Fruit fly (Drosophila melanogaster) whole organism, embryonic: ENCODE measurements around the gene Dph5.

Experiments
- Ada2b ChIP-seq: fragments of 200-800 bp; sonication (Bioruptor generic); IDR thresholded peaks from 2 replicates; pipeline ENCODE4 v1.3.6; 2022; ENCODE audit warnings: missing biosample characterization, missing genetic modification characterization
- Atf-2 ChIP-seq: fragments of 200-800 bp; sonication (Bioruptor generic); optimal IDR thresholded peaks from 2 replicates; lab custom pipeline; 2016; ENCODE audit warnings: missing biosample characterization, missing genetic modification characterization
- CG10274 ChIP-seq: fragments of 200-800 bp; sonication (Bioruptor generic); optimal IDR thresholded peaks from 3 replicates; lab custom pipeline; 2017; ENCODE audit warnings: missing biosample characterization, mild to moderate bottlenecking, missing genetic modification characterization
- CG10979 ChIP-seq: fragments of 200-800 bp; sonication (Bioruptor generic); optimal IDR thresholded peaks from 2 replicates; lab custom pipeline; 2018; ENCODE audit warnings: missing biosample characterization, mild to moderate bottlenecking, missing genetic modification characterization, moderate library complexity
- CG11247 ChIP-seq: fragments of 200-800 bp; sonication (Bioruptor generic); IDR thresholded peaks from 2 replicates; pipeline ENCODE4 v1.3.6; 2022; ENCODE audit warnings: missing biosample characterization, missing genetic modification characterization
- CG12236 ChIP-seq: fragments of 200-800 bp; sonication (Bioruptor generic); optimal IDR thresholded peaks from 2 replicates; lab custom pipeline; 2016; ENCODE audit warnings: missing biosample characterization, missing genetic modification characterization
- CG12659 ChIP-seq: fragments of 200-800 bp; sonication (Bioruptor generic); optimal IDR thresholded peaks from 3 replicates; lab custom pipeline; 2017; ENCODE audit warnings: mild to moderate bottlenecking, missing biosample characterization, missing genetic modification reagents, missing genetic modification characterization
- CG13424 ChIP-seq: fragments of 200-800 bp; sonication (Bioruptor generic); optimal IDR thresholded peaks from 2 replicates; lab custom pipeline; 2019; ENCODE audit warnings: missing biosample characterization, mild to moderate bottlenecking, missing genetic modification characterization, moderate library complexity
- CG1792 ChIP-seq: fragments of 200-800 bp; sonication (Bioruptor generic); optimal IDR thresholded peaks from 2 replicates; lab custom pipeline; 2016; ENCODE audit warnings: missing biosample characterization, missing genetic modification characterization
- CG18262 ChIP-seq: fragments of 200-800 bp; optimal IDR thresholded peaks from 3 replicates; lab custom pipeline; 2019; ENCODE audit warnings: missing biosample characterization, mild to moderate bottlenecking, missing genetic modification characterization, moderate library complexity
- CG2678 ChIP-seq: fragments of 200-800 bp; sonication (Bioruptor generic); optimal IDR thresholded peaks from 3 replicates; lab custom pipeline; 2019; ENCODE audit warnings: missing biosample characterization, mild to moderate bottlenecking, missing genetic modification characterization, moderate library complexity
- CG30020 ChIP-seq: fragments of 200-800 bp; optimal IDR thresholded peaks from 2 replicates; lab custom pipeline; 2019; ENCODE audit warnings: missing biosample characterization, mild to moderate bottlenecking, missing genetic modification characterization, moderate library complexity
- CG32772 ChIP-seq: fragments of 200-800 bp; sonication (Bioruptor generic); IDR thresholded peaks from 2 replicates; pipeline ENCODE4 v1.3.6; 2022; ENCODE audit warnings: missing biosample characterization, missing genetic modification characterization
- CG4707 ChIP-seq: fragments of 200-800 bp; sonication (Bioruptor generic); optimal IDR thresholded peaks from 2 replicates; lab custom pipeline; 2018; ENCODE audit warnings: missing biosample characterization, mild to moderate bottlenecking, missing genetic modification characterization, moderate library complexity
- CG6683 ChIP-seq: fragments of 200-800 bp; sonication (Bioruptor generic); optimal IDR thresholded peaks from 2 replicates; lab custom pipeline; 2017; ENCODE audit warnings: missing biosample characterization, mild to moderate bottlenecking, missing genetic modification characterization, missing genetic modification reagents
- CG8478 ChIP-seq: fragments of >200 bp; optimal IDR thresholded peaks from 2 replicates; lab custom pipeline; 2018
- CG9932 ChIP-seq: fragments of 200-800 bp; sonication (Bioruptor generic); IDR thresholded peaks from 2 replicates; pipeline ENCODE4 v1.3.6; 2022; ENCODE audit warnings: missing biosample characterization, missing genetic modification characterization
- D19A ChIP-seq: fragments of 200-800 bp; optimal IDR thresholded peaks from 3 replicates; lab custom pipeline; 2019; ENCODE audit warnings: missing biosample characterization, mild to moderate bottlenecking, missing genetic modification characterization, moderate library complexity
- D19B ChIP-seq: fragments of 200-800 bp; sonication (Bioruptor generic); optimal IDR thresholded peaks from 2 replicates; lab custom pipeline; 2017; ENCODE audit warnings: missing biosample characterization, mild to moderate bottlenecking, missing genetic modification characterization
- Dll ChIP-seq: fragments of 200-800 bp; sonication (Bioruptor generic); IDR thresholded peaks from 4 replicates; pipeline ENCODE4 v1.3.6; 2022; ENCODE audit warnings: missing biosample characterization, missing genetic modification characterization; ENCODE audit not compliant: partially characterized antibody
- Elba2 ChIP-seq: fragments of 200-800 bp; sonication (Bioruptor generic); optimal IDR thresholded peaks from 3 replicates; lab custom pipeline; 2016; ENCODE audit warnings: missing biosample characterization, missing genetic modification characterization
- H2.0 ChIP-seq: fragments of 200-800 bp; sonication (Bioruptor generic); IDR thresholded peaks from 2 replicates; pipeline ENCODE4 v1.3.6; 2022; ENCODE audit warnings: missing biosample characterization, missing genetic modification characterization
- HHEX ChIP-seq: fragments of 200-800 bp; sonication (Bioruptor generic); optimal IDR thresholded peaks from 3 replicates; lab custom pipeline; 2017; ENCODE audit warnings: missing biosample characterization, mild to moderate bottlenecking, missing genetic modification characterization, missing genetic modification reagents
- HLH54F ChIP-seq: fragments of 200-800 bp; sonication (Bioruptor generic); optimal IDR thresholded peaks from 3 replicates; lab custom pipeline; 2016; ENCODE audit warnings: missing biosample characterization, missing genetic modification characterization
- HLHmδ ChIP-seq: fragments of 200-800 bp; sonication (Bioruptor generic); optimal IDR thresholded peaks from 2 replicates; lab custom pipeline; 2018; ENCODE audit warnings: missing biosample characterization, mild to moderate bottlenecking, missing genetic modification characterization, moderate library complexity
- Hand ChIP-seq: fragments of 200-800 bp; sonication (Bioruptor generic); optimal IDR thresholded peaks from 2 replicates; lab custom pipeline; 2017; ENCODE audit warnings: mild to moderate bottlenecking, missing biosample characterization, missing genetic modification reagents, missing genetic modification characterization
- HmgZ ChIP-seq: fragments of 200-800 bp; sonication (Bioruptor generic); optimal IDR thresholded peaks from 2 replicates; lab custom pipeline; 2018; ENCODE audit warnings: missing biosample characterization, mild to moderate bottlenecking, missing genetic modification characterization
- Hmr ChIP-seq: fragments of 200-800 bp; sonication (Bioruptor generic); optimal IDR thresholded peaks from 3 replicates; lab custom pipeline; 2017; ENCODE audit warnings: mild to moderate bottlenecking, missing biosample characterization, missing genetic modification reagents, missing genetic modification characterization
- Mad ChIP-seq: fragments of 200-800 bp; sonication (Bioruptor generic); optimal IDR thresholded peaks from 2 replicates; lab custom pipeline; 2016; ENCODE audit warnings: missing biosample characterization, missing genetic modification characterization
- Sry-β ChIP-seq: fragments of 200-800 bp; sonication (Bioruptor generic); optimal IDR thresholded peaks from 2 replicates; lab custom pipeline; 2018; ENCODE audit warnings: missing biosample characterization, mild to moderate bottlenecking, missing genetic modification characterization, moderate library complexity
- Sry-δ ChIP-seq: fragments of 200-800 bp; sonication (Bioruptor generic); optimal IDR thresholded peaks from 2 replicates; lab custom pipeline; 2016; ENCODE audit warnings: missing biosample characterization, missing genetic modification characterization
- Taf1 ChIP-seq: fragments of 200-800 bp; sonication (Bioruptor generic); IDR thresholded peaks from 2 replicates; pipeline ENCODE4 v1.3.6; 2022; ENCODE audit warnings: missing biosample characterization, missing genetic modification characterization
- YL-1 ChIP-seq: fragments of 200-800 bp; sonication (Bioruptor generic); optimal IDR thresholded peaks from 3 replicates; lab custom pipeline; 2017; ENCODE audit warnings: missing biosample characterization, mild to moderate bottlenecking, missing genetic modification characterization
- ap ChIP-seq: fragments of 200-800 bp; sonication (Bioruptor generic); IDR thresholded peaks from 2 replicates; pipeline ENCODE4 v1.3.6; 2022; ENCODE audit warnings: missing biosample characterization, missing genetic modification characterization
- cad ChIP-seq: fragments of >200 bp; optimal IDR thresholded peaks from 2 replicates; lab custom pipeline; 2017; ENCODE audit warnings: missing biosample characterization, missing genetic modification characterization
- crp ChIP-seq, 2 experiments: fragments of 200-800 bp; sonication (Bioruptor generic); optimal IDR thresholded peaks; 2 replicates in 1 of 2; 3 replicates in 1 of 2; lab custom pipeline; 2017; ENCODE audit warnings: missing biosample characterization in 2 of 2, missing genetic modification characterization in 2 of 2, mild to moderate bottlenecking in 1 of 2, moderate library complexity in 1 of 2
- cwo ChIP-seq: fragments of 200-800 bp; sonication (Bioruptor generic); optimal IDR thresholded peaks from 3 replicates; lab custom pipeline; 2017; ENCODE audit warnings: missing biosample characterization, missing genetic modification characterization, mild to moderate bottlenecking, moderate library complexity, missing genetic modification reagents
- en ChIP-seq: fragments of 200-800 bp; sonication (Bioruptor generic); optimal IDR thresholded peaks from 2 replicates; lab custom pipeline; 2016; ENCODE audit warnings: missing biosample characterization, missing genetic modification characterization
- esg ChIP-seq: fragments of 200-800 bp; sonication (Bioruptor generic); conservative IDR thresholded peaks from 2 replicates; pipeline ENCODE4 v1.3.6; 2022; ENCODE audit warnings: missing biosample characterization, missing genetic modification characterization
- ewg ChIP-seq: fragments of 200-800 bp; sonication (Bioruptor generic); optimal IDR thresholded peaks from 3 replicates; lab custom pipeline; 2017; ENCODE audit warnings: mild to moderate bottlenecking, missing biosample characterization, missing genetic modification reagents, missing genetic modification characterization
- fu2 ChIP-seq: fragments of 200-800 bp; sonication (Bioruptor generic); optimal IDR thresholded peaks from 2 replicates; lab custom pipeline; 2016; ENCODE audit warnings: missing biosample characterization, missing genetic modification characterization
- gro ChIP-seq: fragments of 200-800 bp; sonication (Bioruptor generic); optimal IDR thresholded peaks from 2 replicates; lab custom pipeline; 2016; ENCODE audit warnings: missing biosample characterization, missing genetic modification characterization
- her ChIP-seq: fragments of 200-800 bp; sonication (Bioruptor generic); optimal IDR thresholded peaks from 2 replicates; lab custom pipeline; 2016; ENCODE audit warnings: missing biosample characterization, missing genetic modification characterization
- hkb ChIP-seq, 2 experiments: fragments of 200-800 bp in 1 of 2; fragments of >200 bp in 1 of 2; sonication (Bioruptor generic) in 1 of 2; IDR thresholded peaks in 1 of 2; optimal IDR thresholded peaks in 1 of 2; 2 replicates each; pipeline versions ENCODE4 v1.3.6 to Lab custom; 2017 to 2022; ENCODE audit warnings: missing biosample characterization in 1 of 2, missing genetic modification characterization in 1 of 2
- jigr1 ChIP-seq: fragments of 200-800 bp; sonication (Bioruptor generic); IDR thresholded peaks from 3 replicates; pipeline ENCODE4 v1.3.6; 2022; ENCODE audit warnings: missing biosample characterization, missing genetic modification characterization
- jumu ChIP-seq: fragments of 200-800 bp; sonication (Bioruptor generic); optimal IDR thresholded peaks from 3 replicates; lab custom pipeline; 2016; ENCODE audit warnings: missing biosample characterization, missing genetic modification characterization
- luna ChIP-seq: fragments of 200-800 bp; sonication (Bioruptor generic); optimal IDR thresholded peaks from 2 replicates; lab custom pipeline; 2016; ENCODE audit warnings: missing biosample characterization, missing genetic modification characterization
- sisA ChIP-seq: fragments of 200-800 bp; sonication (Bioruptor generic); IDR thresholded peaks from 2 replicates; pipeline ENCODE4 v1.3.6; 2022; ENCODE audit warnings: missing biosample characterization, missing genetic modification characterization
- tgo ChIP-seq: fragments of 200-800 bp; sonication (Bioruptor generic); IDR thresholded peaks from 3 replicates; pipeline ENCODE4 v1.3.6; 2022; ENCODE audit warnings: missing biosample characterization, missing genetic modification characterization
- unc-4 ChIP-seq: fragments of 200-800 bp; sonication (Bioruptor generic); IDR thresholded peaks from 2 replicates; pipeline ENCODE4 v1.3.6; 2022; ENCODE audit warnings: missing biosample characterization, missing genetic modification characterization; ENCODE audit not compliant: partially characterized antibody
- zen2 ChIP-seq: fragments of 200-800 bp; sonication (Bioruptor generic); IDR thresholded peaks from 3 replicates; pipeline ENCODE4 v1.3.6; 2022; ENCODE audit warnings: missing biosample characterization, missing genetic modification characterization; ENCODE audit not compliant: partially characterized antibody

The Dph5 gene

DNA sequence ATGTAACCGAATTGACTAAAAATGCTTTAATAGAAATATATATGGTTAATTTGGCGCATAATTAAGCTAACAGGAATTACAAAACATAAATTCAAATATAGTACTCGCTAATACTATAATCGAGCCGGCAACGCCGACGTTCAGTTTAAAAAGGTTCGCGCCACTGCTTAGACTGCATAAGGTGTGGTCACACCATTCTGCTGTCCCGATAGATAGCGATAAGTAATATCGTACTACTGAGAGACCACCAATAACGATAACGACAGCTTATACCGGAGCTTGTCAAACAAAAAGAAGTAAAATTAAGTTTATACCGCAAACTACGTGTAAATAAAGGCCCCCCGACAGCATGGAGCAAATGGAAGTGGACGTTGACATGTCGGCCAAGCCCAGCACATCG is 2.5 kb downstream of the Dph5 start, which contains the start of gene CSN6 (continued):
- TF ChIP-seq hkb (optimal IDR thresholded peaks at IDR 0.05; lab: Kevin White, UChicago) (peak; percentile 29), hkb (GFP tag; IDR thresholded peaks at IDR 0.05; lab: Robert Waterston, UW) (no peak), D19A (tag; lab: Kevin White, UChicago) (no peak), YL-1 (GFP tag; lab: Kevin White, UChicago) (no peak), unc-4 (GFP tag; lab: Robert Waterston, UW) (peak; percentile 92), CG12659 (GFP tag; lab: Kevin White, UChicago) (peak; percentile 53), crp (GFP tag; optimal IDR thresholded peaks at IDR 0.05; lab: Kevin White, UChicago) (peak in 1 of 2 experiments; percentile 57), CG8478 (no peak), HHEX (GFP tag; lab: Kevin White, UChicago) (no peak), CG10274 (no peak), Elba2 (GFP tag; lab: Kevin White, UChicago) (no peak), en (GFP tag; lab: Kevin White, UChicago) (no peak), fu2 (GFP tag; lab: Kevin White, UChicago) (no peak), gro (GFP tag; lab: Kevin White, UChicago) (peak; percentile 63), jigr1 (GFP tag; lab: Robert Waterston, UW) (no peak), Taf1 (GFP tag; lab: Robert Waterston, UW) (no peak), CG4707 (GFP tag; lab: Kevin White, UChicago) (no peak), CG13424 (tag; lab: Kevin White, UChicago) (no peak), CG12236 (GFP tag; lab: Kevin White, UChicago) (no peak), H2.0 (GFP tag; lab: Robert Waterston, UW) (no peak), CG6683 (GFP tag; lab: Kevin White, UChicago) (no peak), CG18262 (no peak), esg (GFP tag; lab: Robert Waterston, UW) (no peak), HLHmδ (GFP tag; lab: Kevin White, UChicago) (no peak), CG32772 (no peak), cad (GFP tag; lab: Kevin White, UChicago) (no peak), Sry-β (no peak), cwo (GFP tag; lab: Kevin White, UChicago) (no peak), zen2 (peak; percentile 62; the same call in 2 of the 3 replicates), Sry-δ (GFP tag; lab: Kevin White, UChicago) (peak; percentile 91), D19B (GFP tag; lab: Kevin White, UChicago) (no peak), Mad (GFP tag; lab: Kevin White, UChicago) (no peak), CG10979 (tag; lab: Kevin White, UChicago) (peak; percentile 13), Ada2b (GFP tag; lab: Robert Waterston, UW) (no peak), her (GFP tag; lab: Kevin White, UChicago) (peak; percentile 4), CG2678 (tag; lab: Kevin White, UChicago) (no peak), ap (GFP tag; lab: Robert Waterston, UW) (no peak), CG11247 (GFP tag; lab: Robert Waterston, UW) (no peak), ewg (GFP tag; lab: Kevin White, UChicago) (no peak), CG30020 (tag; lab: Kevin White, UChicago) (no peak), Hmr (GFP tag; lab: Kevin White, UChicago) (no peak), tgo (no peak), luna (GFP tag; lab: Kevin White, UChicago) (no peak), HmgZ (tag; lab: Kevin White, UChicago) (peak; percentile 69), Atf-2 (no peak), CG9932 (no peak), jumu (peak; percentile 16), sisA (GFP tag; lab: Robert Waterston, UW) (no peak), CG1792 (no peak), Hand (no peak), HLH54F (GFP tag; lab: Kevin White, UChicago) (no peak), Dll (GFP tag; lab: Robert Waterston, UW) (peak; percentile 82)
